Fruit fly (Drosophila melanogaster): ENCODE data around the gene CG17344.
A peak's percentile ranks its signal among the peaks of the same experiment; 100 is the strongest.

Gene CG17344

DNA sequence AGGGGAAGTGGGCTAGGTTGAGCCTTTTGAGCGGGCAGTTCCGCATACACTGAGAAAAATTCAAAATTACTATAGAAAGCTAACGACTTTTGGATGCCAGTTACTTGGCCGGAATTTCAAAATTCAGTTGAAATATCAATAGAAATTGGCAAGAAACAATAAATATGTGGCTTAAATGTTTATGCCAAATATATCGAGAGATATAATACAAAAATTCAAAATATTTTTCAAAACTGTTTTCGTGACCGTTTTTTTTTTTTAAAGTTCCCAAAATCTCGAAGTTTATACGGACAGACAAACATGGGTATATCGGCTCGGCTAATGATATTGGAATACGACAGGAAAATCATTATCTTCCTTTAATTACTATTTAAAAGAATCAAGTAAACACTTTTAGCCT is 19.1 kb downstream of the CG17344 start:
- TF ChIP-seq CG17801 (GFP tag; optimal IDR thresholded peaks at IDR 0.05; ENCODE audit: partially characterized antibody): no peak

DNA sequence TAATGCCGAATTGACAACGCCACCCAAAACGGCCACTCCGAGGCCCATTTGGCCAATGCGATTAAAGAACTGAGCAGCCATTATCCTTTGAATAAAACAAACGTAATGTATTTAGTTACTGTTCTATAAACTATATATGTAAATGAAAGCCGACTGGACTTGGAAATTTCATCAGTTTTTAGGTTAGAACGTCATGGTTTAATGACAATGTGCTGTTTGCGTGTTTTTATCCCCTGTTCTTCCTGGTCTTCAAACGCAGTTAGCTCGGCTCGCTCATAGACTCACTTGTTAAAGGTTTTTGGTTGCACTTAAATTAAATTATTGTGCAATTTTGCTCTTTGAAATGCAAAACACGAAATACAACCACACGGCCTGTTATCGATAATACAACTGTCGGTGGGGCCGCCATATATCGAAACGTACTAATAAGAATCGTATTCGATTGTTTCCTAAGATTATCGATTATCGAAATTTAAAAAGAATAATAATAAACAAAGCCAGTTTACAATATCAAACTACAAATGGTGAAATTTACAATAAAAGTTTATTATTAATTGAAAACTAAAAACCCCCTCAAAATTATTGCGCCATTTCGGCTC is 21.7 kb downstream of the CG17344 start, which contains the start of gene Phb1:
Phb1 (minus strand) TSS at position 398 of the 599 bp plus-strand sequence.
- no peak for TF ChIP-seq CG17801 (GFP tag; optimal IDR thresholded peaks at IDR 0.05; ENCODE audit: partially characterized antibody)

DNA sequence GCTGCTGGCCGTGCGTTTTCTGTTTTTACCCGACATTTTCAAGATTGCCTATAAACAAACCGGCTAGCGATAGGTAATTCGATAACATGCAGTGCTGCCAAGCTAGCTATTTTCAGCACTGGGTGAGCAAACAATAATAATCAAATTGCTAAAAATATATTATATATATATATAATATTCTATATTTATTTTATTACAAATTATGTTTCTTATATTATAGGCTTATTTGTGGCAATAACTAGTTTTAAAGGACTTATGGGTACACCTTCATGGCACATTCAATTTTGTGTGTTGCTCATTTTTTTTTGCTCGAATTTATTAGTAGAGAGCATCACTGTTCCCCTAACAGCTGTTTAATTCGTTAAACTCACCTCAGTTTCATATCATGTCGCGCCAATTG is 25.0 kb downstream of the CG17344 start:
- TF ChIP-seq CG17801 (GFP tag; optimal IDR thresholded peaks at IDR 0.05; ENCODE audit: partially characterized antibody): peak; percentile 62

DNA sequence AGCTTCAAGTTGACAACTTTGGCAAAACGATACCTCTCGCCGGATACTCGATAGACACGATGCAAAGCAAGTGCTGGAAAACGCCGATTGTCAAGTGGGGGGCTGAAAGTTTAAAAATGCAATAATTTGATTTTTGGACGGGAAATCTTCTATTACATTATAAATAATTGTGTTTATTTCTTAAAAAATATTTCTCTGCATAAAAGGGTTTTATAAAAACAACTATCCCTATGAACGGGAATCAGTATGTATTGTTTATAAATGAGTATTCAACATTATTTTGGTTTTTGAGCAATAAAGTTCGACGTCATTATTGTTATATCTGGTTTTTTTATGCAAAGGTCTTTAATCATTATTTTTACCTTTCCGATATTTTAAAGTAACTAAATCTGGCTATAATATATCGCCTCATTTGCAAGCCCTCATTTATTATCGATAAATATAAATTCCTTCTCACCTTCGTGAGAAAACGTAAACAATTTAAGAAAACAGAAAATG is 30.1 kb downstream of the CG17344 start, which contains the start of the genes AsnRS and DCTN6-p27:
AsnRS (minus strand) TSS at position 50 of the 498 bp plus-strand sequence.
DCTN6-p27 (plus strand) TSS at position 419 of the 498 bp plus-strand sequence.
- peak; percentile 40 for TF ChIP-seq CG17801 (GFP tag; optimal IDR thresholded peaks at IDR 0.05; ENCODE audit: partially characterized antibody)

DNA sequence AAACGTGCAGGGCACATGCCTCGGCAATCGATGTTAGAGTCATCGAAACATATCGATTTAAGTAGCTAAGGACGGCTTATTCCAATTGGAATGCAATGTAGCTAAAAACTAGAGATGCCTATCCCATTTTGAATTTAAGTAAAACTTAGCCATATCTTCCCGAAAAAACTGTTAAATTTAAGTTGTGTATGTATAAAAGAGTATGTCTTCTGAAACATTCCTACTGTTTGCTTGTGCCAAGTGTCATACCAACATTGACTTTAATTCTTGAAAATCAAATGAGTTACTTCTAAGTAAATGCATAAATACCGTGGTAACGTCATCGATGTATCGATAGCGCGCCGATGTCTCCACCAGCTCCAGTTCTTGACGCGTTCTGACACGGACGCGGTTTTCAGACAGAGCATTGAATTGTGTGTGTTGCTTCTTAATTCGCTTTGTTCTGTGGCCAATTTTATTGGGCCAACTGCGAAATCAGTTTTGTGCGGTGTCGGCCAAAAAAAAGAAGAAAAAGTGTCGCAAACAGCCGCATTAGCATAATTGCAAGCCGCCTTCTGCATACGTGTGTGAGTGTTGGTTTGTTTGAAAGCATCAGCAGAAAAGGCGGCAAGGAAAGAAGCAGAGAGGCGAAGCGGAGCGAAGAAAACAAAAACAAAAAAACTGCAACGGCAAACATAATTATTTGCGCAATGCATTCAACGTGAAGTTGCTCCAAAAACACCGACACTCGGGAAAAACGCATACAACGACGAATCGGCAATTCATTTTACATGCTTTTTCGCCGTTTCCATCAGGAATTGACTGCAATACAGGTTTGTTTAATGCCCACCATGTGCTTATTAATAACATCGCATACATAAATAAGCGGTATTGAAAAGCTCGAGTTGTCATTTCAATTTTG is 31.9 kb downstream of the CG17344 start, which contains the start of gene brat:
brat (plus strand) TSS at position 352 of the 901 bp plus-strand sequence.
- TF ChIP-seq CG17801 (GFP tag; optimal IDR thresholded peaks at IDR 0.05; ENCODE audit: partially characterized antibody): peak; percentile 33

DNA sequence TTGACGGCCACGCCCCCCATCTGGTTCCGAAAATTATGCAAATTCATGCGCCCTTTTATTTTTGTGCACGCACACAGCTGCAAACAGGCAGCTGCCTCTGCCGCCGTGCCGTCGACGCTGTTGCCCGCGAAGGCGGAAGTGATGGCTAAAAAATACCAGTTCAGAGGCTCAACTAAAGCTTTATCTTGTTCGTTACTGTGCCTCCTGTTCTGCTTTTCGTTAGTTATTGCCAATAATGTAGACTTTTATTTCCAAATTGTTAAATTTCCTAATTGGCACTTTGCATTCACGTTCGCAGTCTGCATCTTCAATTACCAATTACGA is 32.5 kb downstream of the CG17344 start:
- TF ChIP-seq CG17801 (GFP tag; optimal IDR thresholded peaks at IDR 0.05; ENCODE audit: partially characterized antibody): no peak

DNA sequence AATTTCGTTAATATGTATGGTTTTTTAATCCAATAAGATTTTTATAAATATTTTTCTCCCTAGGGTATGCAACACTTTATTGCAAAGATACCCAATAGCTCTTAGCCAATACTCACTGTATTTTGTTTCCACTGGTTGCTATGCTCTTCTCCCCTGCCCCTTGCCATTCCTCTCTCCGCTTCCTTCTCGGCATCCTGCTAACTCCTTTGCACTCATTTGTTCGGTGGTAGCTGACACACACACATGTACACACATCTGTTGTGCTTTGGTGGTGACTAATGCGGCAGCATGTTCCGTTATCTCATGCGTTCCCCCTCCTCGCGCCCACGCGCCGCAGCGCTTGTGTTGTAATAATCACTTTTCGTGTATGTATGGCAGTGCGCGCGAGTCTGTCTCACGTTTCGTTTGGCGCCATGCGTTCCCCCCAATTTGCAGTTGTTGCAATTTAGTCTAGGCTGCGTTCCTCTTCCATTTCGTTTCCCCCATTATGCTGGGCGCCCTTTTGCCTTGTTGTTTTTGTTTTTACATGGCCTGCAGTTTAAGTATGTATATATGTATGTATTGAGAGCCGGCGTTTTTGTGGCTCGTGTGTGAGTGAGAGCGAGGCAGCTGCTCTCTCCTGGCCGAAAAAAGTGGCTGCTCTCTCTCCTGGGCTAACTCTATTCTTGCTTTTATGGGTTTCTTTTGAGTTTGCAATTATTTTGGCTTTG is 33.1 kb downstream of the CG17344 start, which contains the start of gene Polr1D:
Polr1D (minus strand) TSS at position 420 of the 710 bp plus-strand sequence.
- TF ChIP-seq CG17801 (GFP tag; optimal IDR thresholded peaks at IDR 0.05; ENCODE audit: partially characterized antibody): no peak

DNA sequence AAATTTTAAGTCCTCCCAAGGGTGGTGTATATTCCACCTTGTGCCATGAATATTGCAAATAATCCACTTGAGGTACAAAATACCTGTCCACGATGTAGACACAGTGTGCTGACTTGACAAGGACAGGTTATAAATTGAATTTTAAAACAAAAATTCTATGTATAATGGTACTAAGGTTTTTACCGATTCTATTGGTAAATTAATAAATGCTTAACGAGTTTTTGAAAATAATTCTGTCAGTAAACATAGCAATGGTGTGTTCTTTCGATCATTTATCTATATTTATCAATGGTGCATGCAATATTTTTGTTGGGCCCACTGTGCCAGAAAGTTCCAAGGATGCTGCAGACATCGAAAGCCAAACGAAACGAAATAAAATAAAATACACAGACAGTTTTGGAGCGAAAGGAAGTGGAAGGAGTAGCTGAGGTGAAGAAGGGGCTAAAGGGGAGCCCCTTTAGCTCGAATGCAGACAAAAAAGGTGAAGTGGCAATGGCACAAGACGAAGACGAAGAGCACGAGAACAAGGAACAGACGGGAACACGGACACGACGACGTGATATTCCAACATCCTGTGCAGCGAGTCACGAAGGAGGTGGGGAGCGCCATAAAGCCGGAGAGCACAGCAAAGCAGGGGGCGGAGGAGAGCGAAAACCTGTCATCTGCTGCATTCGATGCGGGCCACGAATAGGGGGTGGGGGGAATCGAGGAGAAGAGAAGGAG is 34.3 kb downstream of the CG17344 start:
- no peak for TF ChIP-seq CG17801 (GFP tag; optimal IDR thresholded peaks at IDR 0.05; ENCODE audit: partially characterized antibody)

DNA sequence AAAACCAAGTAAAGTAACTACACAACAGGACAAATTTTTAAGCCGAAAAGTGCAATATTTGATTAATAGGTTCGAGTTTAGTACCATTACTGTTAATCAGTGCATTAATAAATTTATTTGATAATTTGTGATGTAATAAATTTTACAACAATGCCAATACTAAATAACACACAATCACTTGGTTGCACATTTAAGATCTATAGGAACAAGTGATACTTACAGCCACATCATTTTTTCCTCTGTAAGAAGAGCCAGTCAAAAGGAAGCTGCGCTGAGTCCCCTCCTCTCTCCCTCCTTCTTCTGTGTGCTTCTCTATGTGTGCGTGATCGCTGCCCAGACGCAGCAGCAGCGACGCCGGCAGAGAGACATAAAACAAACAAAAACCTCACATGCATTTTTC is 34.9 kb downstream of the CG17344 start:
- TF ChIP-seq CG17801 (GFP tag; optimal IDR thresholded peaks at IDR 0.05; ENCODE audit: partially characterized antibody): peak; percentile 66

DNA sequence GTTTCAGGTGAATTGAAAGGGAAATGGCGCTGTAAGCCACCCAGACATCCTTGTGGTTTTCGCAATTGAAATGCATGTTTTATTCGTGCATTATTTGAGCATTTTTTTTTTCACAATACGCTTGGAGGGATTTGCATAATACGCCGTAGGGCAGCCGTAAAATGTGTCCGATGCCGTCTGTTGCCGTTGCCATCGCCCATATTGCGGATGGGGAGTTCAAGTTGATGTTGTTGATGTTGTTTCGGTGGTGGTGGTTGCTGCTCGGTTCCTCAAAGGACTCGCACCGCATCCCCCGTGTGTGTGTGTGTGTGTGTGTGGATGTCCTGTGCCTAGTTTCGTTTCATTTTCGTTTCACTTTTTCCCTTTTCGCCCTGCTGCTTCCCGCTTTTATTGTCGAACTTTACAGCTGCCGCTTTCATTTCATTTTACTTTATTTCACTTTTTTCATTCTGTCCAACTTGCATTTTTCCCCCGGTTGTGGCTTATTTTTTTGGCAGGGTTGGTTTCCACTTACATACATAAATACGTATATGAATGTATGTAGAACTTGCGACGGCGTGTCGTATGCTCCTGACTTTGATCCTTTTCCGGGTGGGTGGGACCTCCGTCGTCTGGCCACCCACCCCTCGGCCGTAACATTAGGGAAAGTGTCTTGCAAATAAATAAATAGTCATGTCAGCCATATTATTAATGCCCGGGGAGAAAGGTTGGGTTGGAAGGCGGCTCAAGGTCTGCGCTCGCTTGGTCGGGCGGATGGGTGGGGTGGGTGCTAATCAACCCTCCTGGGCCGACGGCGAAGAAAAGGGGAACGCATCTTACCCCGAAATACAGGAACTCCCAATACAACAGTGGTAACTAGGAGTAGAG is 35.9 kb downstream of the CG17344 start:
- no peak for TF ChIP-seq CG17801 (GFP tag; optimal IDR thresholded peaks at IDR 0.05; ENCODE audit: partially characterized antibody)

DNA sequence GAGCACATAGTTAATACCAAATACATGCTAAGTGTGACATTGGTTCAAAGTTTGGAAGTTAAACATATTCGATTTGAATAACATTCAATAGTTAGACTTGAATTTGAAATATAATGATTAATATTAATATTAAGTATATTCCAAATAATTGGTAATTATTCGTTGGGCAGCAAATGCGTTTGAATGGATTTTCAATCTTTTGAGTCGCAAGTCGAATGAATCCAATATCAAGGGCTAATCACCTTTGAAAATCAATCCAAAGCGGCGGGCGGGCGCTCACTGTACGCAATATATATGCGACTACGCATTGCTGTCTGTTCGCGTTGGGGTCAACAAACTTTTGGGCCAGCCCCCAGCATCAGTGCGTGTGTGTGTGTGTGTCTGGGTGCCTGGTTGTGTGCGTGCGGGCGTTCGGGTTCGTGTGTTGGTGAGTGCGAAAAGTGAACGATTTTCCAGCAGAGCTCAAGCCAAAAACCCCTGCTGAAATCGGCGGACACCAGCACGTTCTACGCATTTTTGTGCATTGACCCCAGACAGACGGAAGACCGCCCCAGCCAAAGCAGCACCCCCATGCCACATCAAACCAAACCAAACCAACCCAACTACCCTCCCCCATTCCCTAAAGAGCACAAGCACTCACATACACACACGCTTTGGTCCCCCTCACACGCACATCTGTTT is 36.7 kb downstream of the CG17344 start:
- no peak for TF ChIP-seq CG17801 (GFP tag; optimal IDR thresholded peaks at IDR 0.05; ENCODE audit: partially characterized antibody)

DNA sequence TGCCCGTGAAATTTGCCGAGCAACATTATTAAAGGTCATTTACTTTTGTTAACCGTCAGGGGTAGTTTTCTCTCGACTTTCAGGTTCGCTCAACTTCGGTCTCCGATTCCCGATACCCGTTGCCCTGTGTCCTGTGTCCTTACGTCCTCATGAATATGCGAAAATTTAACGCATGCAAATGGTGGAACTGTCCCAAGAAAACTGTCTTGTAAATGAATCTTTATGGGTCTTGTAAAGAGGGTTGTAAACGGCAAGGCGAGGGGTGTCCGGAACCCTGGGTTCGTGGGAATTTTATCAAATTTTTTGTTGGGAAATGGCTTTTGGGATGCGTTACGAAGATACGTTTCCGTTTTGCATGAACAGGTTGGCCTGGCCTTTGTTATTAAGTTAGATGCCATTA is 37.9 kb downstream of the CG17344 start:
- TF ChIP-seq CG17801 (GFP tag; optimal IDR thresholded peaks at IDR 0.05; ENCODE audit: partially characterized antibody): no peak
